Worm (Caenorhabditis elegans) whole organism, L4 larva: ENCODE results near the gene acr-2.

Experiments
- F37D6.2 ChIP-seq: sonication (generic microtip); optimal IDR thresholded peaks from 2 replicates; lab custom pipeline; 2016; ENCODE audit warnings: mild to moderate bottlenecking, missing genetic modification characterization, missing compliant biosample characterization
- T20F7.1 ChIP-seq: fragments of 200-800 bp; sonication (Bioruptor generic); optimal IDR thresholded peaks from 2 replicates; lab custom pipeline; 2018; ENCODE audit warnings: mild to moderate bottlenecking, missing genetic modification characterization, missing compliant biosample characterization
- Y5F2A.4 ChIP-seq: fragments of 200-800 bp; sonication (Bioruptor generic); optimal IDR thresholded peaks from 2 replicates; lab custom pipeline; 2018; ENCODE audit warnings: mild to moderate bottlenecking, missing genetic modification characterization, missing compliant biosample characterization
- ZK546.5 ChIP-seq, 2 experiments: sonication (generic microtip); optimal IDR thresholded peaks; 2 replicates each; lab custom pipeline; 2017; ENCODE audit warnings: missing biosample characterization in 2 of 2, missing genetic modification characterization in 2 of 2
- arid-1 ChIP-seq: fragments of 200-800 bp; sonication (Bioruptor generic); conservative IDR thresholded peaks from 2 replicates; pipeline ENCODE4 v1.3.6; 2022; ENCODE audit warnings: missing genetic modification reagents, missing genetic modification characterization, missing compliant biosample characterization
- attf-4 ChIP-seq: sonication (generic microtip); optimal IDR thresholded peaks from 3 replicates; lab custom pipeline; 2017; ENCODE audit warnings: missing biosample characterization, missing genetic modification characterization
- ceh-20 ChIP-seq: fragments of 200-800 bp; sonication (Bioruptor generic); IDR thresholded peaks from 2 replicates; pipeline ENCODE4 v1.3.6; 2022; ENCODE audit warnings: missing genetic modification reagents, missing genetic modification characterization, missing compliant biosample characterization
- ceh-44 ChIP-seq: fragments of 200-800 bp; sonication (Bioruptor generic); IDR thresholded peaks from 2 replicates; pipeline ENCODE4 v1.3.6; 2022; ENCODE audit warnings: missing genetic modification reagents, missing genetic modification characterization, missing compliant biosample characterization
- ctbp-1 ChIP-seq: fragments of 200-800 bp; sonication (Bioruptor generic); IDR thresholded peaks from 2 replicates; pipeline ENCODE4 v1.3.6; 2022; ENCODE audit warnings: missing genetic modification reagents, missing genetic modification characterization, missing compliant biosample characterization
- daf-8 ChIP-seq: fragments of 200-800 bp; sonication (Bioruptor generic); IDR thresholded peaks from 2 replicates; pipeline ENCODE4 v1.3.6; 2022; ENCODE audit warnings: missing genetic modification characterization, missing compliant biosample characterization
- dmd-6 ChIP-seq: fragments of 200-800 bp; sonication (Bioruptor generic); IDR thresholded peaks from 2 replicates; pipeline ENCODE4 v1.3.6; 2022; ENCODE audit warnings: missing genetic modification reagents, missing genetic modification characterization, missing compliant biosample characterization
- dmd-8 ChIP-seq: fragments of 200-800 bp; sonication (Bioruptor generic); IDR thresholded peaks from 2 replicates; pipeline ENCODE4 v1.3.6; 2022; ENCODE audit warnings: missing genetic modification characterization, missing compliant biosample characterization
- dpl-1 ChIP-seq: fragments of 150-350 bp; optimal IDR thresholded peaks from 2 replicates; lab custom pipeline; 2014; ENCODE audit warnings: missing biosample characterization, missing genetic modification reagents, missing genetic modification characterization
- dve-1 ChIP-seq: sonication (generic microtip); optimal IDR thresholded peaks from 2 replicates; lab custom pipeline; 2017; ENCODE audit warnings: antibody characterized with exemption, mild to moderate bottlenecking, missing genetic modification characterization, missing compliant biosample characterization; ENCODE audit not compliant: insufficient read depth
- egl-27 ChIP-seq: sonication (generic microtip); optimal IDR thresholded peaks from 3 replicates; lab custom pipeline; 2017; ENCODE audit warnings: missing biosample characterization, missing genetic modification reagents, missing genetic modification characterization
- egl-43 ChIP-seq: fragments of 200-800 bp; sonication (Bioruptor generic); IDR thresholded peaks from 2 replicates; pipeline ENCODE4 v1.3.6; 2022; ENCODE audit warnings: missing genetic modification reagents, missing genetic modification characterization, missing compliant biosample characterization
- fkh-10 ChIP-seq: fragments of 150-350 bp; optimal IDR thresholded peaks from 2 replicates; lab custom pipeline; 2014; ENCODE audit warnings: missing biosample characterization, missing genetic modification reagents, missing genetic modification characterization
- fos-1 ChIP-seq: fragments of 150-350 bp; optimal IDR thresholded peaks from 2 replicates; lab custom pipeline; 2014; ENCODE audit warnings: missing biosample characterization, missing genetic modification characterization
- gei-8 ChIP-seq: fragments of 200-800 bp; sonication (Bioruptor generic); optimal IDR thresholded peaks from 2 replicates; lab custom pipeline; 2018; ENCODE audit warnings: mild to moderate bottlenecking, missing genetic modification characterization, missing compliant biosample characterization
- hlh-30 ChIP-seq: sonication (generic microtip); optimal IDR thresholded peaks from 2 replicates; lab custom pipeline; 2017; ENCODE audit warnings: antibody characterized with exemption, mild to moderate bottlenecking, missing genetic modification characterization, missing compliant biosample characterization; ENCODE audit not compliant: insufficient read depth
- hmg-1.1 ChIP-seq: fragments of 200-800 bp; sonication (Bioruptor generic); IDR thresholded peaks from 2 replicates; pipeline ENCODE4 v1.3.6; 2022; ENCODE audit warnings: missing genetic modification reagents, missing genetic modification characterization, missing compliant biosample characterization
- lin-1 ChIP-seq: fragments of 200-800 bp; sonication (Bioruptor generic); IDR thresholded peaks from 2 replicates; pipeline ENCODE4 v1.3.6; 2022; ENCODE audit warnings: missing genetic modification reagents, missing genetic modification characterization, missing compliant biosample characterization
- lin-13 ChIP-seq: fragments of 150-350 bp; optimal IDR thresholded peaks from 2 replicates; lab custom pipeline; 2014; ENCODE audit warnings: missing biosample characterization, missing genetic modification reagents, missing genetic modification characterization
- lin-38 ChIP-seq: fragments of 200-800 bp; sonication (Bioruptor generic); IDR thresholded peaks from 2 replicates; pipeline ENCODE4 v1.3.6; 2022; ENCODE audit warnings: missing genetic modification reagents, missing genetic modification characterization, missing compliant biosample characterization
- mdl-1 ChIP-seq, 2 experiments: fragments of 150-350 bp in 1 of 2; sonication (generic microtip) in 1 of 2; optimal IDR thresholded peaks; 2 replicates each; lab custom pipeline; 2014 to 2017; ENCODE audit warnings: missing biosample characterization in 2 of 2, missing genetic modification characterization in 2 of 2
- mep-1 ChIP-seq: fragments of 150-350 bp; sonication (generic microtip); optimal IDR thresholded peaks from 3 replicates; lab custom pipeline; 2014; ENCODE audit warnings: missing biosample characterization, missing genetic modification characterization
- mxl-3 ChIP-seq: fragments of 200-800 bp; sonication (Bioruptor generic); optimal IDR thresholded peaks from 2 replicates; lab custom pipeline; 2018; ENCODE audit warnings: mild to moderate bottlenecking, missing genetic modification characterization, missing compliant biosample characterization
- nhr-10 ChIP-seq: fragments of 150-350 bp; optimal IDR thresholded peaks from 2 replicates; lab custom pipeline; 2014; ENCODE audit warnings: missing biosample characterization, missing genetic modification characterization
- nhr-102 ChIP-seq: sonication (generic microtip); optimal IDR thresholded peaks from 2 replicates; lab custom pipeline; 2016; ENCODE audit warnings: mild to moderate bottlenecking, missing genetic modification characterization, moderate library complexity, missing compliant biosample characterization
- nhr-237 ChIP-seq: sonication (generic microtip); optimal IDR thresholded peaks from 2 replicates; lab custom pipeline; 2017; ENCODE audit warnings: missing biosample characterization, missing genetic modification characterization
- nhr-25 ChIP-seq: sonication (generic microtip); optimal IDR thresholded peaks from 2 replicates; lab custom pipeline; 2017; ENCODE audit warnings: missing genetic modification characterization, mild to moderate bottlenecking, missing compliant biosample characterization, antibody characterized with exemption, moderate library complexity, borderline replicate concordance; ENCODE audit not compliant: insufficient read depth
- nhr-28 ChIP-seq: fragments of 150-350 bp; optimal IDR thresholded peaks from 2 replicates; lab custom pipeline; 2014; ENCODE audit warnings: missing biosample characterization, missing genetic modification characterization
- nhr-42 ChIP-seq: fragments of 200-800 bp; sonication (Bioruptor generic); IDR thresholded peaks from 2 replicates; pipeline ENCODE4 v1.3.6; 2022; ENCODE audit warnings: missing genetic modification characterization, missing compliant biosample characterization
- nhr-48 ChIP-seq: sonication (generic microtip); optimal IDR thresholded peaks from 2 replicates; lab custom pipeline; 2016; ENCODE audit warnings: mild to moderate bottlenecking, missing genetic modification characterization, missing compliant biosample characterization
- nhr-77 ChIP-seq: fragments of 150-350 bp; optimal IDR thresholded peaks from 2 replicates; lab custom pipeline; 2014; ENCODE audit warnings: missing biosample characterization, missing genetic modification characterization
- php-3 ChIP-seq: fragments of 200-800 bp; sonication (Bioruptor generic); IDR thresholded peaks from 2 replicates; pipeline ENCODE4 v1.3.6; 2022; ENCODE audit warnings: missing genetic modification reagents, missing genetic modification characterization, missing compliant biosample characterization
- rbr-2 ChIP-seq: sonication (generic microtip); optimal IDR thresholded peaks from 2 replicates; lab custom pipeline; 2016; ENCODE audit warnings: missing genotype, missing genetic modification characterization, missing compliant biosample characterization
- snpc-4 ChIP-seq: fragments of 150-350 bp; optimal IDR thresholded peaks from 2 replicates; lab custom pipeline; 2014; ENCODE audit warnings: missing biosample characterization, missing genetic modification characterization
- spr-3 ChIP-seq: fragments of 200-800 bp; sonication (Bioruptor generic); optimal IDR thresholded peaks from 2 replicates; lab custom pipeline; 2018; ENCODE audit warnings: mild to moderate bottlenecking, missing genetic modification characterization, missing compliant biosample characterization
- unc-39 ChIP-seq: sonication (generic microtip); optimal IDR thresholded peaks from 2 replicates; lab custom pipeline; 2017; ENCODE audit warnings: missing biosample characterization, missing genetic modification characterization
- unc-62 ChIP-seq, 3 experiments: fragments of 150-350 bp in 1 of 3; sonication (generic microtip); optimal IDR thresholded peaks in 2 of 3; peaks in 1 of 3; 1 replicate in 1 of 3; 2 replicates in 2 of 3; lab custom pipeline; 2014 to 2017; ENCODE audit warnings: missing biosample characterization in 3 of 3, missing genetic modification characterization in 3 of 3, missing genetic modification reagents in 3 of 3, missing genotype in 1 of 3
- vab-7 ChIP-seq: fragments of 200-800 bp; sonication (Bioruptor generic); IDR thresholded peaks from 2 replicates; pipeline ENCODE4 v1.3.6; 2022; ENCODE audit warnings: missing genetic modification reagents, missing genetic modification characterization, missing compliant biosample characterization
- zag-1 ChIP-seq: fragments of 150-350 bp; optimal IDR thresholded peaks from 2 replicates; lab custom pipeline; 2014; ENCODE audit warnings: missing biosample characterization, missing genetic modification characterization
- zfp-2 ChIP-seq: sonication (generic microtip); optimal IDR thresholded peaks from 2 replicates; lab custom pipeline; 2016; ENCODE audit warnings: mild to moderate bottlenecking, missing genetic modification characterization, missing compliant biosample characterization
- zfp-3 ChIP-seq: fragments of 200-800 bp; sonication (Bioruptor generic); conservative IDR thresholded peaks from 2 replicates; pipeline ENCODE4 v1.3.6; 2022; ENCODE audit warnings: missing genetic modification reagents, missing genetic modification characterization, missing compliant biosample characterization
- zip-11 ChIP-seq: fragments of 200-800 bp; sonication (Bioruptor generic); IDR thresholded peaks from 2 replicates; pipeline ENCODE4 v1.3.6; 2022; ENCODE audit warnings: missing genetic modification characterization, missing compliant biosample characterization
- zip-2 ChIP-seq: fragments of 150-350 bp; optimal IDR thresholded peaks from 2 replicates; lab custom pipeline; 2014; ENCODE audit warnings: missing biosample characterization, missing genetic modification characterization

The acr-2 gene

ce11 chrX:6737329-6738008 lies 35.1 kb downstream of the acr-2 start (continued):
- TF ChIP-seq nhr-77 (peak; percentile 64), rbr-2 (tag; lab: Kevin White, UChicago) (peak; percentile 76), lin-38 (GFP tag; lab: Robert Waterston, UW) (peak; percentile 53), nhr-237 (tag; lab: Kevin White, UChicago) (no peak), attf-4 (tag; lab: Kevin White, UChicago) (no peak), spr-3 (GFP tag; lab: Kevin White, UChicago) (peak; percentile 30), nhr-48 (tag; lab: Kevin White, UChicago) (peak; percentile 99), zfp-2 (tag; lab: Kevin White, UChicago) (peak; percentile 45), hmg-1.1 (peak; percentile 73), zip-2 (tag; lab: Kevin White, UChicago) (peak; percentile 50), fkh-10 (GFP tag; lab: Kevin White, UChicago) (peak; percentile 1), mdl-1 (tag; optimal IDR thresholded peaks at IDR 0.05; lab: Kevin White, UChicago) (peak; percentile 100), mep-1 (tag; lab: Kevin White, UChicago) (peak; percentile 92), nhr-10 (tag; lab: Kevin White, UChicago) (peak; percentile 91), ceh-44 (GFP tag; lab: Robert Waterston, UW) (no peak), zag-1 (no peak), gei-8 (GFP tag; lab: Kevin White, UChicago) (peak; percentile 95), lin-1 (peak; percentile 91), ZK546.5 (tag; optimal IDR thresholded peaks at IDR 0.05; lab: Kevin White, UChicago) (no peak), zip-11 (GFP tag; lab: Robert Waterston, UW) (no peak), arid-1 (GFP tag; lab: Robert Waterston, UW) (peak; percentile 66), egl-43 (GFP tag; lab: Robert Waterston, UW) (peak; percentile 72), nhr-42 (GFP tag; lab: Robert Waterston, UW) (peak; percentile 55; the same call in 1 of the 2 replicates), lin-13 (GFP tag; lab: Kevin White, UChicago) (peak; percentile 62), ctbp-1 (GFP tag; lab: Robert Waterston, UW) (peak; percentile 92), dmd-8 (no peak), dpl-1 (GFP tag; lab: Kevin White, UChicago) (peak; percentile 36), nhr-102 (peak; percentile 95), unc-62 (GFP tag; optimal IDR thresholded peaks at IDR 0.05 in 1 of 2; lab: Kevin White, UChicago) (peak in 1 of 2 experiments; percentile 86), unc-62 (tag; optimal IDR thresholded peaks at IDR 0.05; lab: Kevin White, UChicago) (no peak), mxl-3 (GFP tag; lab: Kevin White, UChicago) (peak; percentile 97), egl-27 (tag; lab: Kevin White, UChicago) (peak; percentile 47), ceh-20 (GFP tag; lab: Robert Waterston, UW) (peak; percentile 89), vab-7 (GFP tag; lab: Robert Waterston, UW) (0 out of 2 replicates have a peak, but pooled peaks have one; percentile 27), zfp-3 (peak; percentile 38; the same call in 1 of the 2 replicates), T20F7.1 (GFP tag; lab: Kevin White, UChicago) (peak; percentile 65), php-3 (GFP tag; lab: Robert Waterston, UW) (peak; percentile 64), nhr-25 (peak; percentile 88)

- TF ChIP-seq hlh-30 (no peak), daf-8 (GFP tag; lab: Robert Waterston, UW) (no peak), nhr-28 (peak; percentile 0), F37D6.2 (tag; lab: Kevin White, UChicago) (no peak), zip-11 (GFP tag; lab: Robert Waterston, UW) (no peak), unc-39 (tag; lab: Kevin White, UChicago) (no peak), mdl-1 (tag; optimal IDR thresholded peaks at IDR 0.05; lab: Kevin White, UChicago) (no peak), fos-1 (tag; lab: Kevin White, UChicago) (no peak), php-3 (GFP tag; lab: Robert Waterston, UW) (no peak), Y5F2A.4 (no peak), snpc-4 (tag; lab: Kevin White, UChicago) (no peak), arid-1 (GFP tag; lab: Robert Waterston, UW) (no peak), nhr-42 (GFP tag; lab: Robert Waterston, UW) (no peak), dve-1 (tag; lab: Kevin White, UChicago) (peak; percentile 10), dmd-6 (0 out of 2 replicates have a peak, but pooled peaks have one; percentile 31), hmg-1.1 (0 out of 2 replicates have a peak, but pooled peaks have one; percentile 16), unc-62 (GFP tag; optimal IDR thresholded peaks at IDR 0.05 in 1 of 2; lab: Kevin White, UChicago) (peak in 1 of 2 experiments; percentile 72), unc-62 (tag; optimal IDR thresholded peaks at IDR 0.05; lab: Kevin White, UChicago) (no peak), T20F7.1 (GFP tag; lab: Kevin White, UChicago) (no peak)
Observed at ce11 chrX:6738535-6738934, 36.2 kb downstream of the acr-2 start.
